Fruit fly (Drosophila melanogaster) whole organism, embryonic: Measurements from ENCODE around the gene CG12321.

Experiments used
- Aef1 ChIP-seq: fragments of 200-800 bp; sonication (Bioruptor generic); IDR thresholded peaks from 3 replicates; pipeline ENCODE4 v1.3.6; 2022; ENCODE audit warnings: missing biosample characterization, missing genetic modification characterization
- Awh ChIP-seq: fragments of 200-800 bp; sonication (Bioruptor generic); IDR thresholded peaks from 2 replicates; pipeline ENCODE4, ENCODE4 v1.3.6; 2022; ENCODE audit warnings: missing biosample characterization, missing genetic modification characterization
- CG10431 ChIP-seq: fragments of 200-800 bp; sonication (Bioruptor generic); optimal IDR thresholded peaks from 3 replicates; lab custom pipeline; 2018; ENCODE audit warnings: missing biosample characterization, mild to moderate bottlenecking, missing genetic modification characterization
- CG11723 ChIP-seq: fragments of 200-800 bp; sonication (Bioruptor generic); optimal IDR thresholded peaks from 2 replicates; lab custom pipeline; 2017; ENCODE audit warnings: missing biosample characterization, mild to moderate bottlenecking, missing genetic modification characterization
- CG12155 ChIP-seq: fragments of 200-800 bp; sonication (Bioruptor generic); optimal IDR thresholded peaks from 3 replicates; lab custom pipeline; 2016; ENCODE audit warnings: missing biosample characterization, missing genetic modification characterization
- CG14667 ChIP-seq: fragments of 200-800 bp; sonication (Bioruptor generic); IDR thresholded peaks from 2 replicates; pipeline ENCODE4 v1.3.6; 2022; ENCODE audit warnings: missing biosample characterization, missing genetic modification characterization
- CG14965 ChIP-seq: fragments of 200-800 bp; sonication (Bioruptor generic); optimal IDR thresholded peaks from 2 replicates; lab custom pipeline; 2016; ENCODE audit warnings: missing biosample characterization, missing genetic modification characterization, borderline replicate concordance
- CG17912 ChIP-seq: fragments of 200-800 bp; sonication (Bioruptor generic); optimal IDR thresholded peaks from 2 replicates; lab custom pipeline; 2018; ENCODE audit warnings: missing biosample characterization, mild to moderate bottlenecking, missing genetic modification characterization
- CG1792 ChIP-seq: fragments of 200-800 bp; sonication (Bioruptor generic); optimal IDR thresholded peaks from 2 replicates; lab custom pipeline; 2016; ENCODE audit warnings: missing biosample characterization, missing genetic modification characterization
- CG2678 ChIP-seq: fragments of 200-800 bp; sonication (Bioruptor generic); optimal IDR thresholded peaks from 3 replicates; lab custom pipeline; 2019; ENCODE audit warnings: missing biosample characterization, mild to moderate bottlenecking, missing genetic modification characterization, moderate library complexity
- CG3163 ChIP-seq: fragments of 200-800 bp; sonication (Bioruptor generic); optimal IDR thresholded peaks from 3 replicates; lab custom pipeline; 2016; ENCODE audit warnings: missing biosample characterization, missing genetic modification characterization
- CG3281 ChIP-seq: fragments of 200-800 bp; sonication (Bioruptor generic); optimal IDR thresholded peaks from 3 replicates; lab custom pipeline; 2017; ENCODE audit warnings: missing biosample characterization, mild to moderate bottlenecking, missing genetic modification characterization
- CG3995 ChIP-seq: fragments of 200-800 bp; sonication (Bioruptor generic); optimal IDR thresholded peaks from 3 replicates; lab custom pipeline; 2016; ENCODE audit warnings: missing biosample characterization, missing genetic modification characterization
- CG42726 ChIP-seq: fragments of 200-800 bp; sonication (Bioruptor generic); IDR thresholded peaks from 2 replicates; pipeline ENCODE4 v1.3.6; 2022; ENCODE audit warnings: missing biosample characterization, missing genetic modification characterization; ENCODE audit not compliant: partially characterized antibody
- CG4360 ChIP-seq: fragments of 200-800 bp; sonication (Bioruptor generic); IDR thresholded peaks from 2 replicates; pipeline ENCODE4 v1.3.6; 2022; ENCODE audit warnings: missing biosample characterization, missing genetic modification characterization
- CG7928 ChIP-seq: fragments of 200-800 bp; sonication (Bioruptor generic); optimal IDR thresholded peaks from 2 replicates; lab custom pipeline; 2017; ENCODE audit warnings: missing biosample characterization, mild to moderate bottlenecking, missing genetic modification characterization
- CG7987 ChIP-seq: fragments of 200-800 bp; sonication (Bioruptor generic); optimal IDR thresholded peaks from 2 replicates; lab custom pipeline; 2018; ENCODE audit warnings: missing biosample characterization, mild to moderate bottlenecking, missing genetic modification characterization, moderate library complexity
- CG8359 ChIP-seq: fragments of 200-800 bp; sonication (Bioruptor generic); optimal IDR thresholded peaks from 2 replicates; lab custom pipeline; 2017; ENCODE audit warnings: missing biosample characterization, mild to moderate bottlenecking, missing genetic modification characterization, borderline replicate concordance
- CG9817 ChIP-seq: fragments of 200-800 bp; sonication (Bioruptor generic); optimal IDR thresholded peaks from 2 replicates; lab custom pipeline; 2018; ENCODE audit warnings: missing biosample characterization, mild to moderate bottlenecking, missing genetic modification characterization, moderate library complexity
- CoRest ChIP-seq: fragments of 200-800 bp; sonication (Bioruptor generic); optimal IDR thresholded peaks from 3 replicates; lab custom pipeline; 2018; ENCODE audit warnings: missing biosample characterization, mild to moderate bottlenecking, missing genetic modification characterization, moderate library complexity
- Dip3 ChIP-seq: fragments of 200-800 bp; sonication (Bioruptor generic); optimal IDR thresholded peaks from 3 replicates; lab custom pipeline; 2016; ENCODE audit warnings: missing biosample characterization, missing genetic modification characterization
- Eip74EF ChIP-seq, 2 experiments: fragments of 200-800 bp in 1 of 2; fragments of >200 bp in 1 of 2; sonication (Bioruptor generic) in 1 of 2; optimal IDR thresholded peaks; 2 replicates each; lab custom pipeline; 2017 to 2019; ENCODE audit warnings: missing biosample characterization in 2 of 2, missing genetic modification characterization in 2 of 2, mild to moderate bottlenecking in 1 of 2, moderate library complexity in 1 of 2
- HLH3B ChIP-seq: fragments of 200-800 bp; sonication (Bioruptor generic); IDR thresholded peaks from 2 replicates; pipeline ENCODE4 v1.3.6; 2022; ENCODE audit warnings: missing biosample characterization, missing genetic modification characterization
- HLHmδ ChIP-seq: fragments of 200-800 bp; sonication (Bioruptor generic); optimal IDR thresholded peaks from 2 replicates; lab custom pipeline; 2018; ENCODE audit warnings: missing biosample characterization, mild to moderate bottlenecking, missing genetic modification characterization, moderate library complexity
- Lhr ChIP-seq: fragments of 200-800 bp; sonication (Bioruptor generic); optimal IDR thresholded peaks from 3 replicates; lab custom pipeline; 2017; ENCODE audit warnings: mild to moderate bottlenecking, missing biosample characterization, missing genetic modification reagents, missing genetic modification characterization
- Mes4 ChIP-seq: fragments of 200-800 bp; sonication (Bioruptor generic); optimal IDR thresholded peaks from 2 replicates; lab custom pipeline; 2016; ENCODE audit warnings: missing biosample characterization, missing genetic modification characterization
- Myb ChIP-seq: fragments of 200-800 bp; sonication (Bioruptor generic); optimal IDR thresholded peaks from 2 replicates; lab custom pipeline; 2016; ENCODE audit warnings: missing biosample characterization, missing genetic modification characterization
- Taf1 ChIP-seq: fragments of 200-800 bp; sonication (Bioruptor generic); IDR thresholded peaks from 2 replicates; pipeline ENCODE4 v1.3.6; 2022; ENCODE audit warnings: missing biosample characterization, missing genetic modification characterization
- ab ChIP-seq: fragments of 200-800 bp; sonication (Bioruptor generic); optimal IDR thresholded peaks from 2 replicates; lab custom pipeline; 2016; ENCODE audit warnings: missing biosample characterization, missing genetic modification characterization
- amos ChIP-seq: fragments of 200-800 bp; sonication (Bioruptor generic); IDR thresholded peaks from 2 replicates; pipeline ENCODE4 v1.3.6; 2022; ENCODE audit warnings: missing biosample characterization, missing genetic modification characterization; ENCODE audit not compliant: partially characterized antibody
- bcd ChIP-seq: fragments of 200-800 bp; sonication (Bioruptor generic); optimal IDR thresholded peaks from 2 replicates; lab custom pipeline; 2017; ENCODE audit warnings: missing biosample characterization, mild to moderate bottlenecking, missing genetic modification characterization
- br ChIP-seq: fragments of >200 bp; optimal IDR thresholded peaks from 2 replicates; lab custom pipeline; 2017
- cad ChIP-seq: fragments of >200 bp; optimal IDR thresholded peaks from 2 replicates; lab custom pipeline; 2017; ENCODE audit warnings: missing biosample characterization, missing genetic modification characterization
- chn ChIP-seq: fragments of 200-800 bp; sonication (Bioruptor generic); optimal IDR thresholded peaks from 2 replicates; lab custom pipeline; 2016; ENCODE audit warnings: missing biosample characterization, missing genetic modification characterization
- crol ChIP-seq: fragments of 200-800 bp; sonication (Bioruptor generic); IDR thresholded peaks from 2 replicates; pipeline ENCODE4 v1.3.6; 2022; ENCODE audit warnings: missing biosample characterization, missing genetic modification characterization
- crp ChIP-seq, 2 experiments: fragments of 200-800 bp; sonication (Bioruptor generic); optimal IDR thresholded peaks; 2 replicates in 1 of 2; 3 replicates in 1 of 2; lab custom pipeline; 2017; ENCODE audit warnings: missing biosample characterization in 2 of 2, missing genetic modification characterization in 2 of 2, mild to moderate bottlenecking in 1 of 2, moderate library complexity in 1 of 2
- ems ChIP-seq: fragments of 200-800 bp; sonication (Bioruptor generic); optimal IDR thresholded peaks from 3 replicates; lab custom pipeline; 2016; ENCODE audit warnings: missing biosample characterization, missing genetic modification characterization
- esg ChIP-seq: fragments of 200-800 bp; sonication (Bioruptor generic); conservative IDR thresholded peaks from 2 replicates; pipeline ENCODE4 v1.3.6; 2022; ENCODE audit warnings: missing biosample characterization, missing genetic modification characterization
- gcm2 ChIP-seq: fragments of 200-800 bp; sonication (Bioruptor generic); optimal IDR thresholded peaks from 2 replicates; lab custom pipeline; 2016; ENCODE audit warnings: missing biosample characterization, missing genetic modification characterization
- grn ChIP-seq: fragments of 200-800 bp; sonication (Bioruptor generic); optimal IDR thresholded peaks from 3 replicates; lab custom pipeline; 2017; ENCODE audit warnings: missing biosample characterization, missing genetic modification characterization
- insv ChIP-seq, 2 experiments: fragments of 200-800 bp; sonication (Bioruptor generic); optimal IDR thresholded peaks; 3 replicates each; lab custom pipeline; 2016 to 2018; ENCODE audit warnings: missing biosample characterization in 2 of 2, missing genetic modification characterization in 2 of 2
- lilli ChIP-seq: fragments of 200-800 bp; sonication (Bioruptor generic); optimal IDR thresholded peaks from 3 replicates; lab custom pipeline; 2016; ENCODE audit warnings: missing biosample characterization, missing genetic modification characterization
- luna ChIP-seq: fragments of 200-800 bp; sonication (Bioruptor generic); optimal IDR thresholded peaks from 2 replicates; lab custom pipeline; 2016; ENCODE audit warnings: missing biosample characterization, missing genetic modification characterization
- pzg ChIP-seq: fragments of 200-800 bp; sonication (Bioruptor generic); optimal IDR thresholded peaks from 3 replicates; lab custom pipeline; 2018; ENCODE audit warnings: missing biosample characterization, mild to moderate bottlenecking, missing genetic modification characterization, moderate library complexity
- sc ChIP-seq, 3 experiments: fragments of >200 bp in 2 of 3; fragments of 200-800 bp in 1 of 3; sonication (Bioruptor generic) in 1 of 3; optimal IDR thresholded peaks; 2 replicates in 2 of 3; 3 replicates in 1 of 3; lab custom pipeline; 2017; ENCODE audit warnings: mild to moderate bottlenecking in 1 of 3, missing biosample characterization in 1 of 3, missing genetic modification characterization in 1 of 3, missing genetic modification reagents in 1 of 3
- slp2 ChIP-seq: fragments of 200-800 bp; sonication (Bioruptor generic); optimal IDR thresholded peaks from 2 replicates; lab custom pipeline; 2016; ENCODE audit warnings: missing biosample characterization, missing genetic modification characterization
- tap ChIP-seq: fragments of 200-800 bp; optimal IDR thresholded peaks from 3 replicates; lab custom pipeline; 2019; ENCODE audit warnings: missing biosample characterization, mild to moderate bottlenecking, missing genetic modification characterization, moderate library complexity
- tio ChIP-seq: fragments of 200-800 bp; sonication (Bioruptor generic); optimal IDR thresholded peaks from 2 replicates; lab custom pipeline; 2017; ENCODE audit warnings: missing biosample characterization, missing genetic modification characterization, inconsistent platforms
- wek ChIP-seq: fragments of 200-800 bp; sonication (Bioruptor generic); optimal IDR thresholded peaks from 3 replicates; lab custom pipeline; 2018; ENCODE audit warnings: missing biosample characterization, mild to moderate bottlenecking, missing genetic modification characterization, moderate library complexity
- wor ChIP-seq: fragments of 200-800 bp; sonication (Bioruptor generic); IDR thresholded peaks from 2 replicates; pipeline ENCODE4 v1.3.6; 2022; ENCODE audit warnings: missing biosample characterization, missing genetic modification characterization

CG12321 gene

dm6 chr3R:18220211-18220749 is 31.8 kb upstream of the CG12321 start, which contains the start of the genes CG7988 and CG7183 (continued):
- TF ChIP-seq br (lab: Kevin White, UChicago) (no peak), HLH3B (GFP tag; lab: Robert Waterston, UW) (peak; percentile 99), CG1792 (GFP tag; lab: Kevin White, UChicago) (peak; percentile 76), tap (tag; lab: Kevin White, UChicago) (peak; percentile 97), insv (GFP tag; optimal IDR thresholded peaks at IDR 0.05; lab: Kevin White, UChicago) (peak in 1 of 2 experiments; percentile 70), wek (GFP tag; lab: Kevin White, UChicago) (peak; percentile 68), CG14965 (GFP tag; lab: Kevin White, UChicago) (peak; percentile 43), Mes4 (peak; percentile 87), CG11723 (GFP tag; lab: Kevin White, UChicago) (peak; percentile 92), CG17912 (GFP tag; lab: Kevin White, UChicago) (peak; percentile 83), CG7928 (GFP tag; lab: Kevin White, UChicago) (peak; percentile 62), bcd (peak; percentile 96), Taf1 (GFP tag; lab: Robert Waterston, UW) (peak; percentile 92), Myb (GFP tag; lab: Kevin White, UChicago) (peak; percentile 81), CG3163 (peak; percentile 78), CG42726 (no peak), CG2678 (peak; percentile 98), Dip3 (GFP tag; lab: Kevin White, UChicago) (peak; percentile 94), slp2 (GFP tag; lab: Kevin White, UChicago) (peak; percentile 86), ab (GFP tag; lab: Kevin White, UChicago) (peak; percentile 62), CG8359 (GFP tag; lab: Kevin White, UChicago) (peak; percentile 80), gcm2 (peak; percentile 84), HLHmδ (GFP tag; lab: Kevin White, UChicago) (no peak), crp (GFP tag; optimal IDR thresholded peaks at IDR 0.05; lab: Kevin White, UChicago) (peak; percentile 98), CG4360 (GFP tag; lab: Robert Waterston, UW) (peak; percentile 87), CG7987 (GFP tag; lab: Kevin White, UChicago) (peak; percentile 88), lilli (peak; percentile 98), CG9817 (peak; percentile 98), CoRest (tag; lab: Kevin White, UChicago) (peak; percentile 99), luna (GFP tag; lab: Kevin White, UChicago) (peak; percentile 87), ems (GFP tag; lab: Kevin White, UChicago) (peak; percentile 93), grn (GFP tag; lab: Kevin White, UChicago) (no peak), chn (GFP tag; lab: Kevin White, UChicago) (peak; percentile 96), esg (peak; percentile 98), Lhr (GFP tag; lab: Kevin White, UChicago) (peak; percentile 94), tio (GFP tag; lab: Kevin White, UChicago) (peak; percentile 96), CG10431 (GFP tag; lab: Kevin White, UChicago) (peak; percentile 86), CG3995 (GFP tag; lab: Kevin White, UChicago) (peak; percentile 71), Awh (GFP tag; lab: Robert Waterston, UW) (peak; percentile 98), Eip74EF (GFP tag; optimal IDR thresholded peaks at IDR 0.05; lab: Kevin White, UChicago) (peak in 1 of 2 experiments; percentile 97), CG12155 (GFP tag; lab: Kevin White, UChicago) (peak; percentile 97), pzg (GFP tag; lab: Kevin White, UChicago) (peak; percentile 41), CG14667 (GFP tag; lab: Robert Waterston, UW) (peak; percentile 99), cad (GFP tag; lab: Kevin White, UChicago) (no peak), sc (optimal IDR thresholded peaks at IDR 0.05; lab: Kevin White, UChicago) (no peak), sc (GFP tag; optimal IDR thresholded peaks at IDR 0.05; lab: Kevin White, UChicago) (peak; percentile 97), crol (GFP tag; lab: Robert Waterston, UW) (peak; percentile 72), Aef1 (GFP tag; lab: Robert Waterston, UW) (peak; percentile 97), amos (GFP tag; lab: Robert Waterston, UW) (no peak), wor (peak; percentile 97), CG3281 (peak; percentile 91)
